Fruit fly (Drosophila melanogaster): ENCODE measurements around the gene CG43739.

The CG43739 gene

dm6 chr2L:20944886-20945558, 26.3 kb upstream of the CG43739 start (continued):
- no peak for TF ChIP-seq CG8119 (GFP tag; IDR thresholded peaks at IDR 0.05)
- TF ChIP-seq CG11294 (GFP tag; IDR thresholded peaks at IDR 0.05), result no peak
- peak; percentile 38 for TF ChIP-seq achi (GFP tag; optimal IDR thresholded peaks at IDR 0.05)
- TF ChIP-seq CG15336 (GFP tag; IDR thresholded peaks at IDR 0.05), result peak; percentile 50; the same call in 1 of the 2 replicates
- no peak for TF ChIP-seq vri (GFP tag; optimal IDR thresholded peaks at IDR 0.05)
- TF ChIP-seq CG31627 (GFP tag; optimal IDR thresholded peaks at IDR 0.05), result peak; percentile 28
- no peak for TF ChIP-seq CG8632 (GFP tag; optimal IDR thresholded peaks at IDR 0.05)
- TF ChIP-seq ss (GFP tag; optimal IDR thresholded peaks at IDR 0.05), result no peak
- TF ChIP-seq CG6792 (GFP tag; optimal IDR thresholded peaks at IDR 0.05), result peak; percentile 22

- TF ChIP-seq CG11762 (GFP tag; optimal IDR thresholded peaks at IDR 0.05; ENCODE audit: insufficient read depth), result no peak
- peak; percentile 52 for TF ChIP-seq OdsH (GFP tag; optimal IDR thresholded peaks at IDR 0.05)
- TF ChIP-seq Blimp-1 (GFP tag; optimal IDR thresholded peaks at IDR 0.05), result no peak
- no peak for TF ChIP-seq Sox102F (GFP tag; optimal IDR thresholded peaks at IDR 0.05)
- TF ChIP-seq Sox14 (GFP tag; optimal IDR thresholded peaks at IDR 0.05), result no peak
- TF ChIP-seq CG15336 (GFP tag; IDR thresholded peaks at IDR 0.05), result peak; percentile 46
- TF ChIP-seq CG7368 (GFP tag; optimal IDR thresholded peaks at IDR 0.05), result no peak
- TF ChIP-seq fd85E (GFP tag; optimal IDR thresholded peaks at IDR 0.05), result no peak
- TF ChIP-seq CG3032 (tag; optimal IDR thresholded peaks at IDR 0.05), result peak; percentile 26
- peak; percentile 16 for TF ChIP-seq CG8632 (GFP tag; optimal IDR thresholded peaks at IDR 0.05)
- TF ChIP-seq Eip75B (GFP tag; optimal IDR thresholded peaks at IDR 0.05), result no peak
- no peak for TF ChIP-seq Lpt (GFP tag; optimal IDR thresholded peaks at IDR 0.05)
- peak; percentile 4 for TF ChIP-seq fd59A (GFP tag; optimal IDR thresholded peaks at IDR 0.05)
- peak; percentile 23 for TF ChIP-seq CG6792 (GFP tag; optimal IDR thresholded peaks at IDR 0.05)
- TF ChIP-seq achi (GFP tag; optimal IDR thresholded peaks at IDR 0.05), result peak; percentile 17
- peak; percentile 40 for TF ChIP-seq svp (GFP tag)
- no peak for TF ChIP-seq vri (GFP tag; optimal IDR thresholded peaks at IDR 0.05)
- no peak for TF ChIP-seq CG34406 (GFP tag; optimal IDR thresholded peaks at IDR 0.05)
- TF ChIP-seq CG16779 (tag; optimal IDR thresholded peaks at IDR 0.05), result no peak
- TF ChIP-seq Hr4 (GFP tag; optimal IDR thresholded peaks at IDR 0.05), result peak; percentile 59
- peak; percentile 6 for TF ChIP-seq Smox (GFP tag; optimal IDR thresholded peaks at IDR 0.05)
- TF ChIP-seq CG8319 (GFP tag; optimal IDR thresholded peaks at IDR 0.05), result no peak
- no peak for TF ChIP-seq CG9139 (GFP tag; optimal IDR thresholded peaks at IDR 0.05)
- TF ChIP-seq CG10669 (GFP tag; optimal IDR thresholded peaks at IDR 0.05), result peak; percentile 15
- no peak for TF ChIP-seq net (GFP tag; optimal IDR thresholded peaks at IDR 0.05)
- TF ChIP-seq spab (GFP tag; optimal IDR thresholded peaks at IDR 0.05), result peak; percentile 29
- TF ChIP-seq CG6808 (GFP tag; optimal IDR thresholded peaks at IDR 0.05), result peak; percentile 12
- TF ChIP-seq Eip78C (GFP tag), result peak; percentile 81
- TF ChIP-seq Sox15 (GFP tag; optimal IDR thresholded peaks at IDR 0.05), result no peak
- TF ChIP-seq Eip93F (GFP tag; optimal IDR thresholded peaks at IDR 0.05), result no peak
- peak; percentile 12 for TF ChIP-seq dsx (GFP tag; optimal IDR thresholded peaks at IDR 0.05; ENCODE audit: poor library complexity, severe bottlenecking)
- TF ChIP-seq CG8119 (GFP tag; IDR thresholded peaks at IDR 0.05), result peak; percentile 50; the same call in 1 of the 3 replicates
- no peak for TF ChIP-seq lz (GFP tag; optimal IDR thresholded peaks at IDR 0.05)
- 0 out of 2 replicates have a peak, but pooled peaks have one; percentile 25 for TF ChIP-seq CG11294 (GFP tag; IDR thresholded peaks at IDR 0.05)
- peak; percentile 28; the same call in 1 of the 2 replicates for TF ChIP-seq Gug (GFP tag; IDR thresholded peaks at IDR 0.05)
- no peak for TF ChIP-seq CG6854 (GFP tag; optimal IDR thresholded peaks at IDR 0.05)
- TF ChIP-seq pdm3 (GFP tag; optimal IDR thresholded peaks at IDR 0.05), result peak; percentile 26
- TF ChIP-seq CG10631 (GFP tag; optimal IDR thresholded peaks at IDR 0.05), result peak; percentile 42
- TF ChIP-seq eg (GFP tag; IDR thresholded peaks at IDR 0.05), result no peak
- TF ChIP-seq Ets21C (GFP tag; optimal IDR thresholded peaks at IDR 0.05), result no peak
- TF ChIP-seq CG6276 (GFP tag; optimal IDR thresholded peaks at IDR 0.05), result peak; percentile 32
- no peak for TF ChIP-seq CG1621 (tag; optimal IDR thresholded peaks at IDR 0.05)
- TF ChIP-seq CG6163 (GFP tag; IDR thresholded peaks at IDR 0.05), result 0 out of 3 replicates have a peak, but pooled peaks have one; percentile 37
- TF ChIP-seq Hr38 (GFP tag; optimal IDR thresholded peaks at IDR 0.05), result no peak
- peak; percentile 60 for TF ChIP-seq CG32006 (GFP tag; optimal IDR thresholded peaks at IDR 0.05)
- TF ChIP-seq esn (GFP tag; optimal IDR thresholded peaks at IDR 0.05), result peak; percentile 18
These were observed 25.6 kb upstream of the CG43739 start for dm6 chr2L:20944342-20944741.

Measured in whole organism, prepupa.